Worm (Caenorhabditis elegans) whole organism, midembryonic: ENCODE results near the gene srh-193.

Experiments
- T22C8.4 ChIP-seq: fragments of 200-800 bp; sonication (Bioruptor generic); IDR thresholded peaks from 2 replicates; pipeline ENCODE4 v1.3.6; 2022; ENCODE audit warnings: missing genetic modification characterization, missing compliant biosample characterization
- cog-1 ChIP-seq: sonication (generic microtip); optimal IDR thresholded peaks from 2 replicates; lab custom pipeline; 2016; ENCODE audit warnings: missing genetic modification characterization, missing compliant biosample characterization
- flt-1 ChIP-seq: fragments of 200-800 bp; sonication (Bioruptor generic); IDR thresholded peaks from 2 replicates; pipeline ENCODE4 v1.3.6; 2022; ENCODE audit warnings: missing genetic modification characterization, missing compliant biosample characterization
- klf-2 ChIP-seq: fragments of 200-800 bp; sonication (Bioruptor generic); conservative IDR thresholded peaks from 2 replicates; pipeline ENCODE4 v1.3.6; 2022; ENCODE audit warnings: missing genetic modification reagents, missing genetic modification characterization, missing compliant biosample characterization
- med-1 ChIP-seq: sonication (generic microtip); optimal IDR thresholded peaks from 2 replicates; lab custom pipeline; 2017; ENCODE audit warnings: missing genetic modification characterization, mild to moderate bottlenecking, missing compliant biosample characterization, antibody characterized with exemption, missing genetic modification reagents; ENCODE audit not compliant: insufficient read depth
- ref-1 ChIP-seq: fragments of 200-800 bp; sonication (Bioruptor generic); conservative IDR thresholded peaks from 2 replicates; pipeline ENCODE4 v1.3.6; 2022; ENCODE audit warnings: missing genetic modification reagents, missing genetic modification characterization, missing compliant biosample characterization
- tab-1 ChIP-seq: fragments of 200-800 bp; sonication (Bioruptor generic); IDR thresholded peaks from 2 replicates; pipeline ENCODE4 v1.3.6; 2022; ENCODE audit warnings: missing genetic modification characterization, missing compliant biosample characterization
- ztf-23 ChIP-seq: fragments of 200-800 bp; sonication (Bioruptor generic); IDR thresholded peaks from 2 replicates; pipeline ENCODE4 v1.3.6; 2022; ENCODE audit warnings: missing genetic modification reagents, missing genetic modification characterization, missing compliant biosample characterization
- ztf-29 ChIP-seq: fragments of 200-800 bp; sonication (Bioruptor generic); IDR thresholded peaks from 2 replicates; pipeline ENCODE4 v1.3.6; 2022; ENCODE audit warnings: missing genetic modification reagents, missing genetic modification characterization, missing compliant biosample characterization

Gene srh-193

DNA sequence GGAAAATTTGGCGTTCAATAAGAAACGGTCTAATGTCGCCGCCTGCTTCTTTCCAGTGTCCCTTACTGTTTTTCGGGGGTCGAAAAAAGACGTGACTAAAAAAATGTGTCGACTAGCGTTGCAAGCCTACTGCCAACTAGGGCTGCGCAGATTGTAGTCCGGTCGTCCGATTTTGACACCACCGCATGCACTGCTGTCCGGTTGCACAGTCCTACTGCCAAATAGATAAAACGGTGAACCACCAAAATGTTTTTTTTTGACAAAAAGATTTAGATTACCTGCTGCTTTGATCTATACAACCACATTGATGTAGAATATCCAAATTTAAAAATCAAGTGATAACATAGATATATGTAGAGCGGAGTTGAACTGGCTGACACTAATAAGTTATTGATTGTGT lies 41.6 kb downstream of the srh-193 start:
- TF ChIP-seq T22C8.4 (GFP tag; lab: Robert Waterston, UW) (no peak), ztf-23 (GFP tag; lab: Robert Waterston, UW) (no peak), ref-1 (GFP tag; lab: Robert Waterston, UW) (no peak), klf-2 (GFP tag; lab: Robert Waterston, UW) (no peak), ztf-29 (no peak), med-1 (GFP tag; lab: Kevin White, UChicago) (no peak), tab-1 (GFP tag; lab: Robert Waterston, UW) (no peak), cog-1 (tag; lab: Kevin White, UChicago) (no peak), flt-1 (GFP tag; lab: Robert Waterston, UW) (no peak)

DNA sequence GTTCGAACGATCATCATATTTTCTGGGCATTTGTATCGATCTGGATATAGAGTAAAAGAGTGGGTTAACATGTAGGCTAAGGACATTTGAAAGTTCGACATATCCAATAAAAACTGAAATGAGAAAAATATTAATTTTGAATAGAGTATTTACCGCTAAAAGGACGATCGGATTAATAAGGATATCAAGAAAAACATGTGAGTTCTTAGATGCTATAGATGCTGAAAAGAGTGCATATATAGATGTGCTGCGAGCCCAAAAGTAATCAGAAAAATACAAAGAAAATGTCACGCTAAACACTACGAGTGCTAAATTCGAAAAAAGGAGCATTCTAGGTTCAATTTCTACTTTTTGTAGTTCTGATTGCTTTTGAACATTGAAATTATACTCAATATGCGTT lies 47.6 kb downstream of the srh-193 start, which contains the start of gene srt-12:
Gene srt-12, minus strand, starts transcription at position 101 of the 400 bp plus-strand sequence.
- TF ChIP-seq klf-2 (GFP tag; lab: Robert Waterston, UW) (no peak), ztf-29 (no peak), med-1 (GFP tag; lab: Kevin White, UChicago) (no peak), cog-1 (tag; lab: Kevin White, UChicago) (no peak), ztf-23 (GFP tag; lab: Robert Waterston, UW) (no peak), ref-1 (GFP tag; lab: Robert Waterston, UW) (no peak), flt-1 (GFP tag; lab: Robert Waterston, UW) (no peak), tab-1 (GFP tag; lab: Robert Waterston, UW) (no peak)

DNA sequence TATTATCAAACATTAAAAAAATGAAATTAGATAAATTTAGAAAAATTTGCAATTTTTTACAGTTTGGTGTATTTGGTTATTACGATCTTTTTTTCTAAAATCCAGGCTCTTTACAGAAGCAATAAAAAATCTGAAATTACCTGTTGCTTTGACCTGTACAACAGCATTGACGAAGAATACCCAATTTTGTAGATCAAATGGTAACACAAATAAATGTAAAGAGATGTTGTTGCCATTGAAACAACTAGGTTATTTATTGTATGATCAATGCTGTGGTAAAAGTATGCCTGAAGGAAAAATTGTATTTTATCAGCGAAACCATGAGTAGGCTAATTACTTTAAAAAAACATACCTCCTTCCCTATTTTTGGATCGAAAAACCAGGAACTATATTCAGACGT lies 48.4 kb downstream of the srh-193 start:
- TF ChIP-seq ref-1 (GFP tag; lab: Robert Waterston, UW) (no peak), med-1 (GFP tag; lab: Kevin White, UChicago) (no peak), klf-2 (GFP tag; lab: Robert Waterston, UW) (no peak), ztf-29 (no peak), cog-1 (tag; lab: Kevin White, UChicago) (no peak), tab-1 (GFP tag; lab: Robert Waterston, UW) (no peak), ztf-23 (GFP tag; lab: Robert Waterston, UW) (no peak), flt-1 (GFP tag; lab: Robert Waterston, UW) (no peak), T22C8.4 (GFP tag; lab: Robert Waterston, UW) (no peak)

DNA sequence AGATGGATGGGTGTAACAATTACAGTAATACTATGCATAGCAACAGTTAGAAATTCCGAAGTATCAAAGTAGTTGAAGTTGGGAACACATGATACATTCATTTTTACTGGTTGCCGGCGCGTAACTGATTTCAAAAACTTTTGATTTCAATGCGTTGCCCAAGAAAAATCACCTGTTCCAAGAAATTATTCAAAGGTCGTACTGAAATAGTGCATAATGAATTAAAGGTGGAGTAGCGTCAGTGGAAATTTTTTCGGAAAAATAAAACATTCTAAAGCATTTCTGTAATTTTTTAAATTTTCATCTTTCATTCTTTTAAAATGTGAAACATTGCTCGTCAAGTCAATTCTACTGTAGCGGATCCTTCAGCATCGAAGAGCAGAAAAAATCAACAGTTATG lies 49.7 kb downstream of the srh-193 start, which contains the start of gene srh-204:
Gene srh-204, minus strand, starts transcription at position 101 of the 400 bp plus-strand sequence.
- TF ChIP-seq ztf-23 (GFP tag; lab: Robert Waterston, UW) (no peak), med-1 (GFP tag; lab: Kevin White, UChicago) (no peak), T22C8.4 (GFP tag; lab: Robert Waterston, UW) (no peak), ztf-29 (no peak), klf-2 (GFP tag; lab: Robert Waterston, UW) (no peak), flt-1 (GFP tag; lab: Robert Waterston, UW) (no peak), ref-1 (GFP tag; lab: Robert Waterston, UW) (no peak), cog-1 (tag; lab: Kevin White, UChicago) (no peak), tab-1 (GFP tag; lab: Robert Waterston, UW) (no peak)
